Worm (Caenorhabditis elegans): ENCODE results near the gene T12B5.14.

ce11 chrIII:966259-966658, 11.6 kb downstream of the T12B5.14 start:
- TF ChIP-seq flt-1 (GFP tag; IDR thresholded peaks at IDR 0.05): no peak
- TF ChIP-seq hmbx-1 (tag; optimal IDR thresholded peaks at IDR 0.05): no peak
- no peak for TF ChIP-seq tbx-11 (GFP tag; IDR thresholded peaks at IDR 0.05)
- no peak for TF ChIP-seq tbx-37 (GFP tag; conservative IDR thresholded peaks at IDR 0.05)
- no peak for TF ChIP-seq ama-1 (optimal IDR thresholded peaks at IDR 0.05)
- no peak for TF ChIP-seq hmg-4 (GFP tag; optimal IDR thresholded peaks at IDR 0.05)
- TF ChIP-seq B0310.2 (tag; optimal IDR thresholded peaks at IDR 0.05): no peak
- no peak for TF ChIP-seq tra-4 (tag; optimal IDR thresholded peaks at IDR 0.05)
- TF ChIP-seq scrt-1 (GFP tag; IDR thresholded peaks at IDR 0.05): no peak
- no peak for TF ChIP-seq ceh-13 (GFP tag; optimal IDR thresholded peaks at IDR 0.05)
- no peak for TF ChIP-seq sea-1 (GFP tag; conservative IDR thresholded peaks at IDR 0.05)
- TF ChIP-seq ets-7 (tag; optimal IDR thresholded peaks at IDR 0.05): no peak

Measured in whole organism, early embryonic.